Fruit fly (Drosophila melanogaster) Kc167 (cell line): Measurements from ENCODE around the gene CG14269.

Experiments used
- Myc ChIP-seq: fragments of >200 bp; optimal IDR thresholded peaks from 2 replicates; lab custom pipeline; 2017; ENCODE audit warnings: missing external identifiers
- Sin3A ChIP-seq: fragments of >200 bp; optimal IDR thresholded peaks from 2 replicates; lab custom pipeline; 2018; ENCODE audit warnings: missing external identifiers
- h ChIP-seq: fragments of >200 bp; optimal IDR thresholded peaks from 3 replicates; lab custom pipeline; 2018; ENCODE audit warnings: missing external identifiers
- insv ChIP-seq: fragments of >200 bp; optimal IDR thresholded peaks from 3 replicates; lab custom pipeline; 2018; ENCODE audit warnings: missing external identifiers
- psq ChIP-seq: fragments of >200 bp; optimal IDR thresholded peaks from 2 replicates; lab custom pipeline; 2017; ENCODE audit warnings: missing external identifiers
- ttk ChIP-seq: sonication (Bioruptor generic); optimal IDR thresholded peaks from 2 replicates; lab custom pipeline; 2017; ENCODE audit warnings: missing external identifiers

The CG14269 gene

dm6 chrX:3458491-3458890 lies 22.9 kb upstream of the CG14269 start:
- no peak for TF ChIP-seq psq
- TF ChIP-seq Sin3A (lab: Kevin White, UChicago) = no peak
- TF ChIP-seq ttk = no peak
- TF ChIP-seq insv = no peak
- TF ChIP-seq h (lab: Kevin White, UChicago) = no peak
- TF ChIP-seq Myc (lab: Kevin White, UChicago) = no peak

DNA sequence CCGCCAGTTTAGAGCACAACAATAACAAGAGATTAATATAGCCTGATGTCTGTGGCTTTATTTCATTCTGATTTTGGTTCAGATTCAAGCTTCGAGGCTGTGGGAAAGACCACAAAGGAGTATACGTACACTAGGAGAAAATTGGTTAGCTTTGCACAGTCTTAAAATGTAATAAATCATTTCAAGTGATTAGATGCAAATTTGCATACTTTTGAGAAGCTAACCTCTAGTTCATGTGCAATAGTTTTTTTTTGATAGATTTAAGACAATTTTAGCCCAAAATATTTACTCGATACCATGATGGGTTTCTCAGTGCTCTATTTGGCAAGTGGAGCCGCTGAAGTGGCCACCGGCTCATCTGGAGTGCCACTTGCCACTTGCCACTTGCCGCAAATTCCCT lies 21.9 kb upstream of the CG14269 start:
- no peak for TF ChIP-seq ttk

dm6 chrX:3455431-3456001 lies 19.9 kb upstream of the CG14269 start:
- TF ChIP-seq ttk (no peak), Sin3A (lab: Kevin White, UChicago) (no peak), h (lab: Kevin White, UChicago) (no peak), insv (no peak), Myc (lab: Kevin White, UChicago) (no peak), psq (no peak)

dm6 chrX:3454715-3455114 lies 19.1 kb upstream of the CG14269 start:
- TF ChIP-seq Sin3A (lab: Kevin White, UChicago) = no peak
- no peak for TF ChIP-seq ttk
- no peak for TF ChIP-seq psq
- no peak for TF ChIP-seq insv
- no peak for TF ChIP-seq h (lab: Kevin White, UChicago)
- TF ChIP-seq Myc (lab: Kevin White, UChicago) = no peak

- TF ChIP-seq psq (no peak), insv (no peak), h (lab: Kevin White, UChicago) (no peak), Sin3A (lab: Kevin White, UChicago) (no peak), Myc (lab: Kevin White, UChicago) (no peak), ttk (no peak)
Measured at dm6 chrX:3453038-3453819, 17.6 kb upstream of the CG14269 start.

DNA sequence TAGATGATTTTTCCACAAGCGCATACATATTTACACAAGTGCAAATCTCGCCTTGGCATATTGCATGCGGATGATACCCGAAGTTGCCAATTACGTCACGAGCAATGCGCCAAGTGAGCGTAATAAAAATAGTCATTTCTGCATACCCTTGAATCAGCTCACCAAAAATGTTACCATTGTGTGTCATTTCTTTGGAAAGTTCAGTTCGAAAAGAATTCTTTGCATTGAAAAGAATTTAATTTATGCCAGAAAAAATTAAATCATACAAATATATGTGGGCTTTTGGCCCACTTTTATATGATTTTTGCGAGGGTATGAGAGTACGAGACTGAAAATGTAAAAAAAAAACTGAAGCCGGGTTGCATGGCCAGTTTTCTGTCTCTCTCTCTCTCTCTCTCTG lies 16.3 kb upstream of the CG14269 start:
- no peak for TF ChIP-seq Sin3A (lab: Kevin White, UChicago)
- TF ChIP-seq psq = no peak
- TF ChIP-seq h (lab: Kevin White, UChicago) = no peak
- TF ChIP-seq ttk = no peak

- TF ChIP-seq Sin3A (lab: Kevin White, UChicago) (no peak), ttk (no peak), h (lab: Kevin White, UChicago) (no peak), insv (no peak), psq (no peak), Myc (lab: Kevin White, UChicago) (no peak)
Measured at dm6 chrX:3451250-3451786, 15.7 kb upstream of the CG14269 start.

- no peak for TF ChIP-seq Myc (lab: Kevin White, UChicago)
- no peak for TF ChIP-seq Sin3A (lab: Kevin White, UChicago)
- no peak for TF ChIP-seq ttk
- no peak for TF ChIP-seq psq
- TF ChIP-seq insv = no peak
- TF ChIP-seq h (lab: Kevin White, UChicago) = no peak
Measured at dm6 chrX:3448893-3449394, 13.3 kb upstream of the CG14269 start, which contains the start of gene CG12535. TSS of gene CG12535 (minus strand) at chrX:3448943.

DNA sequence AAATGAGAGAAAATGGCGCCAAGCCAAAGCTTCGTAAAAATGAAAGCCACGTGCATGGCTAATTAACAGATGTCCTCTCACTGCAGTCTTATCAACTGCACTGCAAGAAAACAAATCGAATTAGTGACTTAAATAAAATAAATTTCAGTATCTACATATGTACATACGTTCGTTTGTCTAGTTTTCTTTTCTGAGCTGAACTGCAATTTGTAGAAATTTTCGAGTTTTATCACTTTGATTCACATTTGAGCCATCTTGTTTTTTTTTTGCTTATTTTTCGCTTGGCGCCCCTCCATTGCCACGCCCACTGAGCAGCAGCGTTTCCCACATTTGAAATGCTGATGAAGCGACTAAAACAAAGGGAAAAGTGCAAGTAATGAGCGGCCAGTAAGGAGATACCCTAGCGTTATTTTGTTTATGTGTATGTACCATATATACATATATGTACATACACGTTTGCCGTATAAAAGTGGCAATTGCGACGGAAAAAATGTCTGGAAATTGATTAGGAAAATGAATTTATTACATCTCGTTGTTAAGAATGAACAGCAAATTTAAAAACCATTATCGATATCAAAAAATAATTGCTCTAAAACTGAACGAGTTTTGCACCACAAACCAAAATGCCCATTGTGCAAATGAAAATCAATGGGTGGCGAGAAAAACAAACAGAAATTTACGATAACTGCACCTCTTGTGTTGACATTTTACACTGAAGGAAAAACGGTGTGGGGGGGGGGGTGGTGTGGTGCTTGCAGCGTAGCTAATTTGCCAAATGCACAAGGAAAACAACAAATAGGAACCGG lies 12.3 kb upstream of the CG14269 start:
- TF ChIP-seq Myc (lab: Kevin White, UChicago) (no peak), insv (no peak), Sin3A (lab: Kevin White, UChicago) (no peak), ttk (no peak), h (lab: Kevin White, UChicago) (no peak), psq (no peak)

dm6 chrX:3446650-3447049 lies 11.0 kb upstream of the CG14269 start:
- TF ChIP-seq insv = no peak
- TF ChIP-seq ttk = no peak
- TF ChIP-seq h (lab: Kevin White, UChicago) = no peak
- no peak for TF ChIP-seq Sin3A (lab: Kevin White, UChicago)
- no peak for TF ChIP-seq Myc (lab: Kevin White, UChicago)
- no peak for TF ChIP-seq psq

DNA sequence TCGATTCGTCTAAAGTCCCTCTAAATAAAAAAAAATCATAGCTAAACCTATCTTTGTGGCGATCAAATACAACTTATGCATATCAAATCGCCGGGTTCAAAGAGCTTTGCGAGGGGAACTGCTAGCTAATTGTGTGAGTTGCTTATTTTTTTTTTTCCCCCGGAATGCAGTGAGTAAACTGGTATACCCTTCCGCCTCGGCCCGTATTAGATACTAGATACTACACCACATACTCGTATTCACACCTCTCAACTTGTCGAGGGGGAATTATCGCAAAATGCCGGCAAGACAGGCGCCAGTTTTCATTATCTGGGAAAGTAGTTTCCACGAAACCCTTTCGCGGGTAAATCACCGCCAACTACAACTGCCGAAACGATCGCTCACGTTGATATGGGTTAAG lies 10.6 kb upstream of the CG14269 start:
- no peak for TF ChIP-seq psq
- no peak for TF ChIP-seq Sin3A (lab: Kevin White, UChicago)
- no peak for TF ChIP-seq insv
- no peak for TF ChIP-seq h (lab: Kevin White, UChicago)
- no peak for TF ChIP-seq Myc (lab: Kevin White, UChicago)

dm6 chrX:3444800-3445199 lies 9.2 kb upstream of the CG14269 start:
- no peak for TF ChIP-seq Sin3A (lab: Kevin White, UChicago)
- TF ChIP-seq insv = no peak
- TF ChIP-seq ttk = no peak
- no peak for TF ChIP-seq Myc (lab: Kevin White, UChicago)
- no peak for TF ChIP-seq psq
- no peak for TF ChIP-seq h (lab: Kevin White, UChicago)
